Fruit fly (Drosophila melanogaster): Measurements from ENCODE around the gene xmas.
A peak's percentile ranks its signal among the peaks of the same experiment; 100 is the strongest.

xmas gene

DNA sequence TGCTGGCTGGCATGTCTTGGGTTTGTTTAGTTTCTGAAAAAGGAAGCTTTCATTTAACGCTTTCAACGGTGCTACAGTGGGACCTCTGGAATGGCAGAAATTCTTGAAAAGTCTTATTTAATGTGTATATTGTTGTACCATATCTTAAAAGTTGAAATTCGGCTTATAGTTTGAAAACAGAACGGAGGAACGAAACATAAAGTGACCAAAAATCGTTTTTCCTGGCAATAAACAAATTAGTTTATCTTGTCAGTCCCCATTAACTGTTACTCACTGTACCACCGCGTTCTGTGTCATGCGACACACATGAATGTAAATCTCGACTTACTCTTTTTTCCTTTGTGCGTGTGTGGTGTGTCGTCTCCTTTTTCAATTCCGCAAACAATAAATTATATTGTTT lies 13.0 kb upstream of the xmas start (continued):
- no peak for TF ChIP-seq CG1621 (tag; optimal IDR thresholded peaks at IDR 0.05)
- peak; percentile 69 for TF ChIP-seq Met (GFP tag; optimal IDR thresholded peaks at IDR 0.05)
- peak; percentile 19 for TF ChIP-seq CG3919 (GFP tag; optimal IDR thresholded peaks at IDR 0.05)
- no peak for TF ChIP-seq Eip93F (GFP tag; optimal IDR thresholded peaks at IDR 0.05)
- peak; percentile 17 for TF ChIP-seq OdsH (GFP tag; optimal IDR thresholded peaks at IDR 0.05)
- TF ChIP-seq achi (GFP tag; optimal IDR thresholded peaks at IDR 0.05), result peak; percentile 32
- peak; percentile 5 for TF ChIP-seq CG11902 (GFP tag; optimal IDR thresholded peaks at IDR 0.05)

DNA sequence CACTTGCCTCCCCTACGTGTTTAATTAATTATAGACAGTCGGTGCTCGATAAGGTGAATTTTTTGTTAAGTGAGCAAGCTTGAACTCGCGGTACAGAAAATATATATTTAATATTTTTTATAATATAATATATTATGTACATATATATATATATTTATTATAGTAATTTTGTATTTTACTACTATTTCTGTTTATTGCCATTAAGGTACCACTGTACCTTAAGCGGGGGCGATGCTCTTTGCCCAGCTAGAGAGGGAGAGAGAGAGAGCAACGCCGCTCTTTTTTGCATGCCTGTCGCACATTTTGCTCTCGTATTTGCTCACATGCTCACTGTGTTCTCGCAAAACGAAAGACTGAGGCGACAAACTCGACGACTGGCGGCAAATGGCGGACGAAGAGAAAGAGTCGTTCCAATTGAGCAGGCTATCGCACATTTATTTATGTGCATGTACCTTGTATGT lies 11.4 kb upstream of the xmas start:
- TF ChIP-seq CG6854 (GFP tag; optimal IDR thresholded peaks at IDR 0.05) (peak; percentile 41), Hr39 (GFP tag; optimal IDR thresholded peaks at IDR 0.05) (no peak), topi (GFP tag; optimal IDR thresholded peaks at IDR 0.05) (no peak), Sox102F (GFP tag; optimal IDR thresholded peaks at IDR 0.05) (peak; percentile 13), dsx (GFP tag; optimal IDR thresholded peaks at IDR 0.05; ENCODE audit: poor library complexity, severe bottlenecking) (peak; percentile 68), CG11294 (GFP tag; IDR thresholded peaks at IDR 0.05) (peak; percentile 57), eg (GFP tag; IDR thresholded peaks at IDR 0.05) (peak; percentile 86), CG11902 (GFP tag; optimal IDR thresholded peaks at IDR 0.05) (peak; percentile 16), pdm3 (GFP tag; optimal IDR thresholded peaks at IDR 0.05) (peak; percentile 27), CG16779 (tag; optimal IDR thresholded peaks at IDR 0.05) (peak; percentile 58), acj6 (GFP tag; optimal IDR thresholded peaks at IDR 0.05) (peak; percentile 40), CG6808 (GFP tag; optimal IDR thresholded peaks at IDR 0.05) (peak; percentile 73), Eip93F (GFP tag; optimal IDR thresholded peaks at IDR 0.05) (no peak), Blimp-1 (GFP tag; optimal IDR thresholded peaks at IDR 0.05) (peak; percentile 4), CG6276 (GFP tag; optimal IDR thresholded peaks at IDR 0.05) (peak; percentile 84), net (GFP tag; optimal IDR thresholded peaks at IDR 0.05) (peak; percentile 43), CG6163 (GFP tag; IDR thresholded peaks at IDR 0.05) (peak; percentile 79), achi (GFP tag; optimal IDR thresholded peaks at IDR 0.05) (peak; percentile 76), Sox15 (GFP tag; optimal IDR thresholded peaks at IDR 0.05) (no peak), esn (GFP tag; optimal IDR thresholded peaks at IDR 0.05) (peak; percentile 52), CG9139 (GFP tag; optimal IDR thresholded peaks at IDR 0.05) (peak; percentile 40), Eip75B (GFP tag; optimal IDR thresholded peaks at IDR 0.05) (peak; percentile 34), spab (GFP tag; optimal IDR thresholded peaks at IDR 0.05) (peak; percentile 49), CG4318 (GFP tag; optimal IDR thresholded peaks at IDR 0.05) (peak; percentile 57), CG3032 (tag; optimal IDR thresholded peaks at IDR 0.05) (peak; percentile 73), dac (GFP tag; optimal IDR thresholded peaks at IDR 0.05) (peak; percentile 51), Lpt (GFP tag; optimal IDR thresholded peaks at IDR 0.05) (peak; percentile 18), vri (GFP tag; optimal IDR thresholded peaks at IDR 0.05) (peak; percentile 18), Hr4 (GFP tag; optimal IDR thresholded peaks at IDR 0.05) (peak; percentile 50), fd59A (GFP tag; optimal IDR thresholded peaks at IDR 0.05) (no peak), salr (GFP tag; optimal IDR thresholded peaks at IDR 0.05) (peak; percentile 5 to 51), fd85E (GFP tag; optimal IDR thresholded peaks at IDR 0.05) (peak; percentile 47), fkh (GFP tag; optimal IDR thresholded peaks at IDR 0.05) (no peak), OdsH (GFP tag; optimal IDR thresholded peaks at IDR 0.05) (peak; percentile 54), CG10631 (GFP tag; optimal IDR thresholded peaks at IDR 0.05) (peak; percentile 73), Sox14 (GFP tag; optimal IDR thresholded peaks at IDR 0.05) (no peak), svp (GFP tag) (no peak), Gug (GFP tag; IDR thresholded peaks at IDR 0.05) (peak; percentile 65), CG11762 (GFP tag; optimal IDR thresholded peaks at IDR 0.05; ENCODE audit: insufficient read depth) (no peak), CG31627 (GFP tag; optimal IDR thresholded peaks at IDR 0.05) (no peak), cyc (GFP tag; optimal IDR thresholded peaks at IDR 0.05) (no peak), CG10669 (GFP tag; optimal IDR thresholded peaks at IDR 0.05) (peak; percentile 65), CG7368 (GFP tag; optimal IDR thresholded peaks at IDR 0.05) (peak; percentile 25), Met (GFP tag; optimal IDR thresholded peaks at IDR 0.05) (peak; percentile 37), CG8119 (GFP tag; IDR thresholded peaks at IDR 0.05) (peak; percentile 86), Ets96B (tag; optimal IDR thresholded peaks at IDR 0.05) (peak; percentile 63), CG8632 (GFP tag; optimal IDR thresholded peaks at IDR 0.05) (peak; percentile 72)

Data from whole organism, prepupa.